Worm (Caenorhabditis elegans) whole organism, L1 larva: Measurements from ENCODE around the gene osm-10.

Experiments
- C04F5.9 ChIP-seq: sonication (generic microtip); optimal IDR thresholded peaks from 2 replicates; lab custom pipeline; 2016; ENCODE audit warnings: missing genetic modification characterization, missing compliant biosample characterization
- C16A3.4 ChIP-seq: fragments of 150-350 bp; optimal IDR thresholded peaks from 2 replicates; lab custom pipeline; 2014; ENCODE audit warnings: missing biosample characterization, missing genetic modification characterization
- C34B4.2 ChIP-seq: sonication (generic microtip); optimal IDR thresholded peaks from 2 replicates; lab custom pipeline; 2017; ENCODE audit warnings: mild to moderate bottlenecking, missing genetic modification characterization, missing compliant biosample characterization
- alr-1 ChIP-seq: fragments of 200-800 bp; sonication (Bioruptor generic); optimal IDR thresholded peaks from 2 replicates; lab custom pipeline; 2018; ENCODE audit warnings: borderline replicate concordance, mild to moderate bottlenecking, missing genetic modification characterization, missing compliant biosample characterization
- aly-2 ChIP-seq: fragments of 150-350 bp; optimal IDR thresholded peaks from 2 replicates; lab custom pipeline; 2014; ENCODE audit warnings: missing biosample characterization, missing genetic modification characterization
- ceh-63 ChIP-seq: fragments of 200-800 bp; sonication (Bioruptor generic); optimal IDR thresholded peaks from 2 replicates; lab custom pipeline; 2018; ENCODE audit warnings: mild to moderate bottlenecking, missing genetic modification characterization, missing compliant biosample characterization
- ceh-8 ChIP-seq: fragments of 200-800 bp; sonication (Bioruptor generic); optimal IDR thresholded peaks from 2 replicates; lab custom pipeline; 2018; ENCODE audit warnings: mild to moderate bottlenecking, missing genetic modification characterization, moderate library complexity, missing compliant biosample characterization
- ceh-88 ChIP-seq: fragments of 200-800 bp; sonication (Bioruptor generic); IDR thresholded peaks from 2 replicates; pipeline ENCODE4 v1.3.6; 2022; ENCODE audit warnings: missing genetic modification characterization, missing compliant biosample characterization
- ceh-90 ChIP-seq: sonication (generic microtip); optimal IDR thresholded peaks from 2 replicates; lab custom pipeline; 2016; ENCODE audit warnings: missing genetic modification characterization, missing compliant biosample characterization
- ces-1 ChIP-seq: fragments of 150-350 bp; optimal IDR thresholded peaks from 2 replicates; lab custom pipeline; 2014; ENCODE audit warnings: missing biosample characterization, missing genetic modification reagents, missing genetic modification characterization
- dsc-1 ChIP-seq: sonication (generic microtip); optimal IDR thresholded peaks from 2 replicates; lab custom pipeline; 2016; ENCODE audit warnings: mild to moderate bottlenecking, missing genetic modification characterization, missing compliant biosample characterization
- efl-1 ChIP-seq, 4 experiments: fragments of 150-350 bp; optimal IDR thresholded peaks in 3 of 4; peaks in 1 of 4; 1 replicate in 1 of 4; 2 replicates in 3 of 4; lab custom pipeline; 2014; ENCODE audit warnings: missing biosample characterization in 2 of 4, missing genetic modification characterization in 2 of 4, missing genetic modification reagents in 2 of 4
- efl-3 ChIP-seq: fragments of 200-800 bp; sonication (Bioruptor generic); optimal IDR thresholded peaks from 2 replicates; lab custom pipeline; 2018; ENCODE audit warnings: mild to moderate bottlenecking, missing genetic modification characterization, missing compliant biosample characterization
- egl-27 ChIP-seq, 2 experiments: fragments of 150-350 bp in 1 of 2; sonication (generic microtip); optimal IDR thresholded peaks; 3 replicates each; lab custom pipeline; 2017 to 2018; ENCODE audit warnings: missing biosample characterization in 2 of 2, missing genetic modification characterization in 2 of 2, missing genetic modification reagents in 2 of 2
- elt-3 ChIP-seq, 6 experiments: fragments of 150-350 bp in 1 of 6; sonication (generic microtip); optimal IDR thresholded peaks; 2 replicates each; lab custom pipeline; 2017 to 2018; ENCODE audit warnings: missing biosample characterization in 6 of 6, missing genetic modification characterization in 6 of 6, inconsistent platforms in 1 of 6
- ets-5 ChIP-seq: fragments of 200-800 bp; sonication (Bioruptor generic); IDR thresholded peaks from 2 replicates; pipeline ENCODE4 v1.3.6; 2022; ENCODE audit warnings: missing genetic modification characterization, missing compliant biosample characterization
- fkh-4 ChIP-seq: sonication (generic microtip); optimal IDR thresholded peaks from 2 replicates; lab custom pipeline; 2016; ENCODE audit warnings: missing compliant biosample characterization, missing genetic modification characterization, borderline replicate concordance
- fkh-8 ChIP-seq: sonication (generic microtip); optimal IDR thresholded peaks from 2 replicates; lab custom pipeline; 2016; ENCODE audit warnings: mild to moderate bottlenecking, missing genetic modification characterization, missing compliant biosample characterization
- fos-1 ChIP-seq: fragments of 150-350 bp; optimal IDR thresholded peaks from 2 replicates; lab custom pipeline; 2014; ENCODE audit warnings: missing biosample characterization, missing genetic modification characterization
- grh-1 ChIP-seq: fragments of 200-800 bp; sonication (Bioruptor generic); IDR thresholded peaks from 2 replicates; pipeline ENCODE4 v1.3.6; 2022; ENCODE audit warnings: missing genetic modification reagents, missing genetic modification characterization, missing compliant biosample characterization
- hpl-2 ChIP-seq: fragments of 150-350 bp; optimal IDR thresholded peaks from 2 replicates; lab custom pipeline; 2014; ENCODE audit warnings: missing biosample characterization, missing genetic modification reagents, missing genetic modification characterization
- irx-1 ChIP-seq: sonication (generic microtip); optimal IDR thresholded peaks from 2 replicates; lab custom pipeline; 2016; ENCODE audit warnings: missing genetic modification characterization, missing compliant biosample characterization
- jun-1 ChIP-seq: fragments of 150-350 bp; optimal IDR thresholded peaks from 2 replicates; lab custom pipeline; 2014; ENCODE audit warnings: missing biosample characterization, missing genetic modification reagents, missing genetic modification characterization
- lin-13 ChIP-seq: fragments of 150-350 bp; optimal IDR thresholded peaks from 2 replicates; lab custom pipeline; 2014; ENCODE audit warnings: missing biosample characterization, missing genetic modification reagents, missing genetic modification characterization
- lin-35 ChIP-seq, 2 experiments: fragments of 150-350 bp; optimal IDR thresholded peaks; 2 replicates each; lab custom pipeline; 2014; ENCODE audit warnings: missing biosample characterization in 2 of 2, missing genetic modification characterization in 2 of 2, missing genetic modification reagents in 2 of 2
- lir-3 ChIP-seq: sonication (generic microtip); optimal IDR thresholded peaks from 2 replicates; lab custom pipeline; 2016; ENCODE audit warnings: mild to moderate bottlenecking, missing genetic modification characterization, moderate library complexity, missing compliant biosample characterization; ENCODE audit not compliant: poor library complexity
- lsy-2 ChIP-seq, 2 experiments: fragments of 150-350 bp; optimal IDR thresholded peaks; 2 replicates each; lab custom pipeline; 2014; ENCODE audit warnings: missing biosample characterization in 2 of 2, missing genetic modification characterization in 2 of 2
- mab-9 ChIP-seq: fragments of 200-800 bp; sonication (Bioruptor generic); IDR thresholded peaks from 2 replicates; pipeline ENCODE4 v1.3.6; 2022; ENCODE audit warnings: missing genetic modification reagents, missing genetic modification characterization, missing compliant biosample characterization
- mdl-1 ChIP-seq, 2 experiments: fragments of 150-350 bp; optimal IDR thresholded peaks; 2 replicates each; lab custom pipeline; 2014 to 2017; ENCODE audit warnings: missing biosample characterization in 2 of 2, missing genetic modification characterization in 2 of 2, inconsistent platforms in 1 of 2
- nhr-11 ChIP-seq: fragments of 150-350 bp; optimal IDR thresholded peaks from 2 replicates; lab custom pipeline; 2014; ENCODE audit warnings: missing biosample characterization, missing genetic modification characterization
- nhr-19 ChIP-seq: fragments of 200-800 bp; sonication (Bioruptor generic); conservative IDR thresholded peaks from 2 replicates; pipeline ENCODE4 v1.3.6; 2022; ENCODE audit warnings: missing genetic modification characterization, missing compliant biosample characterization
- nhr-71 ChIP-seq: sonication (generic microtip); optimal IDR thresholded peaks from 2 replicates; lab custom pipeline; 2016; ENCODE audit warnings: mild to moderate bottlenecking, missing genetic modification characterization, moderate library complexity, missing compliant biosample characterization
- nhr-76 ChIP-seq: sonication (generic microtip); optimal IDR thresholded peaks from 2 replicates; lab custom pipeline; 2017; ENCODE audit warnings: missing biosample characterization, missing genetic modification characterization
- nhr-77 ChIP-seq: fragments of 150-350 bp; optimal IDR thresholded peaks from 2 replicates; lab custom pipeline; 2014; ENCODE audit warnings: missing biosample characterization, missing genetic modification characterization
- nhr-84 ChIP-seq: sonication (generic microtip); optimal IDR thresholded peaks from 2 replicates; lab custom pipeline; 2017; ENCODE audit warnings: missing biosample characterization, missing genetic modification characterization
- pag-3 ChIP-seq: sonication (generic microtip); optimal IDR thresholded peaks from 2 replicates; lab custom pipeline; 2017; ENCODE audit warnings: missing genetic modification characterization, mild to moderate bottlenecking, missing compliant biosample characterization, antibody characterized with exemption, borderline replicate concordance; ENCODE audit not compliant: insufficient read depth
- pqm-1 ChIP-seq: sonication (generic microtip); optimal IDR thresholded peaks from 3 replicates; lab custom pipeline; 2017; ENCODE audit warnings: missing biosample characterization, missing genetic modification characterization
- skn-1 ChIP-seq: fragments of 150-350 bp; optimal IDR thresholded peaks from 2 replicates; lab custom pipeline; 2014; ENCODE audit warnings: missing biosample characterization, missing genetic modification characterization
- snpc-4 ChIP-seq: fragments of 150-350 bp; optimal IDR thresholded peaks from 2 replicates; lab custom pipeline; 2014; ENCODE audit warnings: missing biosample characterization, missing genetic modification characterization
- snu-23 ChIP-seq: sonication (generic microtip); optimal IDR thresholded peaks from 2 replicates; lab custom pipeline; 2016; ENCODE audit warnings: missing genetic modification characterization, missing compliant biosample characterization
- sox-4 ChIP-seq: sonication (generic microtip); optimal IDR thresholded peaks from 2 replicates; lab custom pipeline; 2016; ENCODE audit warnings: missing genetic modification characterization, missing compliant biosample characterization
- tbx-2 ChIP-seq: sonication (generic microtip); optimal IDR thresholded peaks from 2 replicates; lab custom pipeline; 2016; ENCODE audit warnings: missing genetic modification characterization, missing compliant biosample characterization
- tlp-1 ChIP-seq: fragments of 150-350 bp; optimal IDR thresholded peaks from 2 replicates; lab custom pipeline; 2014; ENCODE audit warnings: missing biosample characterization, missing genetic modification characterization
- unc-130 ChIP-seq: fragments of 150-350 bp; optimal IDR thresholded peaks from 2 replicates; lab custom pipeline; 2017; ENCODE audit warnings: missing biosample characterization, missing genetic modification characterization, inconsistent platforms
- unc-30 ChIP-seq: sonication (generic microtip); optimal IDR thresholded peaks from 2 replicates; lab custom pipeline; 2017; ENCODE audit warnings: missing biosample characterization, missing genetic modification characterization
- unc-62 ChIP-seq: fragments of 150-350 bp; optimal IDR thresholded peaks from 2 replicates; lab custom pipeline; 2014; ENCODE audit warnings: missing biosample characterization, missing genetic modification reagents, missing genetic modification characterization
- unc-86 ChIP-seq: sonication (generic microtip); optimal IDR thresholded peaks from 2 replicates; lab custom pipeline; 2016; ENCODE audit warnings: missing genetic modification characterization, missing compliant biosample characterization
- unc-98 ChIP-seq: fragments of 200-800 bp; sonication (Bioruptor generic); IDR thresholded peaks from 2 replicates; pipeline ENCODE4 v1.3.6; 2022; ENCODE audit warnings: missing genetic modification characterization, missing compliant biosample characterization
- vab-15 ChIP-seq: sonication (generic microtip); optimal IDR thresholded peaks from 2 replicates; lab custom pipeline; 2017; ENCODE audit warnings: missing genotype, mild to moderate bottlenecking, missing genetic modification characterization, missing compliant biosample characterization
- zag-1 ChIP-seq: fragments of 150-350 bp; optimal IDR thresholded peaks from 2 replicates; lab custom pipeline; 2014; ENCODE audit warnings: missing biosample characterization, missing genetic modification characterization

Gene osm-10

DNA sequence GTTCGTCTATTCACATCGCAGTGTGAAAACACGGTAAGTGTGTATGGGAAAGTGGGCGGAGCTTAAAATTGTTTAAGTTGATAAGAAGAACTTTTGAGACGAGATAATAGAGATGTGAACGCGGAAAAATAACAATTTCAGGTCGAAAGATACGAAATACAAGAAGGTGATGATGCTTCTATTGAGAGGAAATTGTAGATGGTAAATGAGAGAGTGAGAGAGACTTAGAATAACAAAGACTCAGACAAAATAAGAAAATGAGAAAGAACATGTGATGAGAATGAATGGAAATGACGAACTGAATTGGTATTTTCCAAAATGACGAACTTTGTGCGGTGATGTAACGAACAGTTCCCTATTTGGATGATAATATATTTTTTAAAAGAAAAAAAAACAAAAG is 28.0 kb downstream of the osm-10 start (continued):
- TF ChIP-seq C04F5.9 (tag; lab: Kevin White, UChicago), result no peak
- no peak for TF ChIP-seq nhr-77
- peak; percentile 9 for TF ChIP-seq nhr-71 (tag; lab: Kevin White, UChicago)
- TF ChIP-seq efl-1 (optimal IDR thresholded peaks at IDR 0.05; lab: Kevin White, UChicago), result no peak
- TF ChIP-seq efl-1 (GFP tag; optimal IDR thresholded peaks at IDR 0.05 in 1 of 2; lab: Kevin White, UChicago), result peak; percentile 4 to 40
- TF ChIP-seq unc-98, result no peak
- TF ChIP-seq, all 84 proteins: peak for 6

- no peak for TF ChIP-seq C34B4.2 (tag; lab: Kevin White, UChicago)
- peak; percentile 50 for TF ChIP-seq unc-86
- TF ChIP-seq C16A3.4, result peak; percentile 21
- peak in 1 of 6 experiments; percentile 6 for TF ChIP-seq elt-3 (tag; optimal IDR thresholded peaks at IDR 0.05; lab: Kevin White, UChicago)
- peak; percentile 62 for TF ChIP-seq lin-13
- no peak for TF ChIP-seq unc-98
- no peak for TF ChIP-seq ceh-8 (GFP tag; lab: Kevin White, UChicago)
- TF ChIP-seq sox-4 (tag; lab: Kevin White, UChicago), result no peak
- TF ChIP-seq irx-1, result peak; percentile 24
- no peak for TF ChIP-seq vab-15 (tag; lab: Kevin White, UChicago)
- TF ChIP-seq fkh-4, result no peak
- no peak for TF ChIP-seq nhr-84 (tag; lab: Kevin White, UChicago)
- no peak for TF ChIP-seq pqm-1 (tag; lab: Kevin White, UChicago)
- peak; percentile 76 for TF ChIP-seq snu-23 (GFP tag; lab: Kevin White, UChicago)
- peak; percentile 65 for TF ChIP-seq skn-1 (tag; lab: Kevin White, UChicago)
- TF ChIP-seq grh-1 (GFP tag; lab: Robert Waterston, UW), result peak; percentile 60
- no peak for TF ChIP-seq C04F5.9 (tag; lab: Kevin White, UChicago)
- peak; percentile 36 to 67 for TF ChIP-seq lin-35 (GFP tag; optimal IDR thresholded peaks at IDR 0.05; lab: Kevin White, UChicago)
- no peak for TF ChIP-seq pag-3 (tag; lab: Kevin White, UChicago)
- peak; percentile 56 for TF ChIP-seq lir-3 (tag; lab: Kevin White, UChicago)
- peak; percentile 68 for TF ChIP-seq nhr-19 (GFP tag; lab: Robert Waterston, UW)
- TF ChIP-seq fos-1, result no peak
- no peak for TF ChIP-seq hpl-2
- TF ChIP-seq unc-30 (tag; lab: Kevin White, UChicago), result no peak
- TF ChIP-seq dsc-1, result no peak
- TF ChIP-seq unc-130 (tag; lab: Kevin White, UChicago), result peak; percentile 62
- TF ChIP-seq ceh-90, result no peak
- TF ChIP-seq nhr-71 (tag; lab: Kevin White, UChicago), result peak; percentile 84
- TF ChIP-seq ceh-63 (GFP tag; lab: Kevin White, UChicago), result no peak
- TF ChIP-seq jun-1 (tag; lab: Kevin White, UChicago), result peak; percentile 9
- TF ChIP-seq efl-3, result peak; percentile 4
- TF ChIP-seq tbx-2 (tag; lab: Kevin White, UChicago), result peak; percentile 39
- no peak for TF ChIP-seq ets-5 (GFP tag; lab: Robert Waterston, UW)
- no peak for TF ChIP-seq ces-1 (GFP tag; lab: Kevin White, UChicago)
- TF ChIP-seq zag-1 (tag; lab: Kevin White, UChicago), result no peak
- no peak for TF ChIP-seq alr-1 (tag; lab: Kevin White, UChicago)
- TF ChIP-seq snpc-4 (tag; lab: Kevin White, UChicago), result peak; percentile 2
- no peak for TF ChIP-seq aly-2 (tag; lab: Kevin White, UChicago)
- no peak for TF ChIP-seq unc-62 (GFP tag; lab: Kevin White, UChicago)
- no peak for TF ChIP-seq nhr-11 (tag; lab: Kevin White, UChicago)
- peak in 1 of 2 experiments; percentile 87 for TF ChIP-seq mdl-1 (tag; optimal IDR thresholded peaks at IDR 0.05; lab: Kevin White, UChicago)
- TF ChIP-seq nhr-76 (tag; lab: Kevin White, UChicago), result no peak
- peak; percentile 27 to 60 for TF ChIP-seq efl-1 (optimal IDR thresholded peaks at IDR 0.05; lab: Kevin White, UChicago)
- TF ChIP-seq efl-1 (GFP tag; optimal IDR thresholded peaks at IDR 0.05 in 1 of 2; lab: Kevin White, UChicago), result peak; percentile 56 to 96
- TF ChIP-seq ceh-88 (GFP tag; lab: Robert Waterston, UW), result 0 out of 2 replicates have a peak, but pooled peaks have one; percentile 32
- no peak for TF ChIP-seq egl-27 (tag; optimal IDR thresholded peaks at IDR 0.05; lab: Kevin White, UChicago)
- TF ChIP-seq tlp-1 (tag; lab: Kevin White, UChicago), result no peak
- TF ChIP-seq fkh-8 (tag; lab: Kevin White, UChicago), result no peak
- TF ChIP-seq lsy-2 (tag; optimal IDR thresholded peaks at IDR 0.05; lab: Kevin White, UChicago), result peak; percentile 38 to 61
- TF ChIP-seq mab-9 (GFP tag; lab: Robert Waterston, UW), result no peak
Observed at ce11 chrIII:7272088-7272487, 29.0 kb downstream of the osm-10 start.
